Fruit fly (Drosophila melanogaster) whole organism, embryonic: ENCODE data around the gene CG4957.

Experiments
- Atf-2 ChIP-seq: fragments of 200-800 bp; sonication (Bioruptor generic); optimal IDR thresholded peaks from 2 replicates; lab custom pipeline; 2016; ENCODE audit warnings: missing biosample characterization, missing genetic modification characterization
- BEAF-32 ChIP-seq: fragments of 200-800 bp; sonication (Bioruptor generic); optimal IDR thresholded peaks from 3 replicates; lab custom pipeline; 2017; ENCODE audit warnings: missing biosample characterization, missing genetic modification characterization, mild to moderate bottlenecking, moderate library complexity, missing genetic modification reagents
- CG10366 ChIP-seq: fragments of 200-800 bp; sonication (Bioruptor generic); IDR thresholded peaks from 2 replicates; pipeline ENCODE4 v1.3.6; 2022; ENCODE audit warnings: missing biosample characterization, missing genetic modification characterization
- CG11504 ChIP-seq: fragments of 200-800 bp; sonication (Bioruptor generic); optimal IDR thresholded peaks from 3 replicates; lab custom pipeline; 2019; ENCODE audit warnings: missing biosample characterization, mild to moderate bottlenecking, missing genetic modification characterization, moderate library complexity
- CG12071 ChIP-seq: fragments of 200-800 bp; sonication (Bioruptor generic); optimal IDR thresholded peaks from 3 replicates; lab custom pipeline; 2018; ENCODE audit warnings: missing biosample characterization, mild to moderate bottlenecking, missing genetic modification characterization
- CG1529 ChIP-seq: fragments of 200-800 bp; sonication (Bioruptor generic); optimal IDR thresholded peaks from 3 replicates; lab custom pipeline; 2018; ENCODE audit warnings: missing biosample characterization, missing genetic modification characterization
- CG16813 ChIP-seq: fragments of 200-800 bp; sonication (Bioruptor generic); IDR thresholded peaks from 3 replicates; pipeline ENCODE4 v1.3.6; 2022; ENCODE audit warnings: missing biosample characterization, missing genetic modification characterization; ENCODE audit not compliant: partially characterized antibody
- CG18262 ChIP-seq: fragments of 200-800 bp; optimal IDR thresholded peaks from 3 replicates; lab custom pipeline; 2019; ENCODE audit warnings: missing biosample characterization, mild to moderate bottlenecking, missing genetic modification characterization, moderate library complexity
- CG3995 ChIP-seq: fragments of 200-800 bp; sonication (Bioruptor generic); optimal IDR thresholded peaks from 3 replicates; lab custom pipeline; 2016; ENCODE audit warnings: missing biosample characterization, missing genetic modification characterization
- CG4282 ChIP-seq: fragments of 200-800 bp; sonication (Bioruptor generic); optimal IDR thresholded peaks from 2 replicates; lab custom pipeline; 2016; ENCODE audit warnings: missing biosample characterization, missing genetic modification characterization
- CG4707 ChIP-seq: fragments of 200-800 bp; sonication (Bioruptor generic); optimal IDR thresholded peaks from 2 replicates; lab custom pipeline; 2018; ENCODE audit warnings: missing biosample characterization, mild to moderate bottlenecking, missing genetic modification characterization, moderate library complexity
- CG4730 ChIP-seq: fragments of 200-800 bp; sonication (Bioruptor generic); IDR thresholded peaks from 2 replicates; pipeline ENCODE4 v1.3.6; 2022; ENCODE audit warnings: missing biosample characterization, missing genetic modification characterization
- CG5180 ChIP-seq: fragments of 200-800 bp; sonication (Bioruptor generic); optimal IDR thresholded peaks from 3 replicates; lab custom pipeline; 2017; ENCODE audit warnings: missing biosample characterization, missing genetic modification characterization, mild to moderate bottlenecking, moderate library complexity, missing genetic modification reagents
- CG5245 ChIP-seq: fragments of 200-800 bp; sonication (Bioruptor generic); optimal IDR thresholded peaks from 3 replicates; lab custom pipeline; 2016; ENCODE audit warnings: missing biosample characterization, missing genetic modification characterization
- CG7963 ChIP-seq: fragments of 200-800 bp; sonication (Bioruptor generic); IDR thresholded peaks from 3 replicates; pipeline ENCODE4 v1.3.6; 2022; ENCODE audit warnings: missing biosample characterization, missing genetic modification characterization; ENCODE audit not compliant: partially characterized antibody
- CG8089 ChIP-seq: fragments of 200-800 bp; sonication (Bioruptor generic); optimal IDR thresholded peaks from 3 replicates; lab custom pipeline; 2016; ENCODE audit warnings: missing biosample characterization, missing genetic modification characterization
- CG9215 ChIP-seq: fragments of 200-800 bp; sonication (Bioruptor generic); IDR thresholded peaks from 2 replicates; pipeline ENCODE4 v1.3.6; 2022; ENCODE audit warnings: missing biosample characterization, missing genetic modification characterization
- CG9932 ChIP-seq: fragments of 200-800 bp; sonication (Bioruptor generic); IDR thresholded peaks from 2 replicates; pipeline ENCODE4 v1.3.6; 2022; ENCODE audit warnings: missing biosample characterization, missing genetic modification characterization
- Dek ChIP-seq: fragments of 200-800 bp; sonication (Bioruptor generic); optimal IDR thresholded peaks from 3 replicates; lab custom pipeline; 2019; ENCODE audit warnings: missing biosample characterization, mild to moderate bottlenecking, missing genetic modification characterization, moderate library complexity
- Dfd ChIP-seq, 2 experiments: fragments of >200 bp; optimal IDR thresholded peaks; 2 replicates each; lab custom pipeline; 2017; ENCODE audit warnings: missing biosample characterization in 2 of 2, missing genetic modification characterization in 2 of 2
- Dref ChIP-seq: fragments of 200-800 bp; sonication (Bioruptor generic); IDR thresholded peaks from 2 replicates; pipeline ENCODE4 v1.3.6; 2022; ENCODE audit warnings: missing biosample characterization, missing genetic modification characterization
- Fer1 ChIP-seq: fragments of 200-800 bp; sonication (Bioruptor generic); optimal IDR thresholded peaks from 2 replicates; lab custom pipeline; 2017; ENCODE audit warnings: missing biosample characterization, mild to moderate bottlenecking, missing genetic modification characterization
- HLH54F ChIP-seq: fragments of 200-800 bp; sonication (Bioruptor generic); optimal IDR thresholded peaks from 3 replicates; lab custom pipeline; 2016; ENCODE audit warnings: missing biosample characterization, missing genetic modification characterization
- Jarid2 ChIP-seq: fragments of 200-800 bp; sonication (Bioruptor generic); optimal IDR thresholded peaks from 3 replicates; lab custom pipeline; 2017; ENCODE audit warnings: mild to moderate bottlenecking, missing biosample characterization, missing genetic modification reagents, missing genetic modification characterization
- Med ChIP-seq: fragments of 200-800 bp; sonication (Bioruptor generic); peaks from one replicate; lab custom pipeline; 2016; ENCODE audit warnings: missing biosample characterization, missing genetic modification characterization, mild to moderate bottlenecking, inconsistent platforms, moderate library complexity
- Mes4 ChIP-seq: fragments of 200-800 bp; sonication (Bioruptor generic); optimal IDR thresholded peaks from 2 replicates; lab custom pipeline; 2016; ENCODE audit warnings: missing biosample characterization, missing genetic modification characterization
- NK7.1 ChIP-seq: fragments of 200-800 bp; sonication (Bioruptor generic); optimal IDR thresholded peaks from 3 replicates; lab custom pipeline; 2016; ENCODE audit warnings: missing biosample characterization, missing genetic modification characterization
- Optix ChIP-seq: fragments of 200-800 bp; sonication (Bioruptor generic); IDR thresholded peaks from 3 replicates; pipeline ENCODE4 v1.3.6; 2022; ENCODE audit warnings: missing biosample characterization, missing genetic modification characterization
- Sin3A ChIP-seq: fragments of >200 bp; optimal IDR thresholded peaks from 2 replicates; lab custom pipeline; 2018
- Stat92E ChIP-seq, 3 experiments: fragments of >200 bp in 2 of 3; fragments of 200-800 bp in 1 of 3; sonication (Bioruptor generic) in 1 of 3; optimal IDR thresholded peaks; 2 replicates each; lab custom pipeline; 2017 to 2019; ENCODE audit warnings: missing biosample characterization in 3 of 3, missing genetic modification characterization in 3 of 3, mild to moderate bottlenecking in 1 of 3, moderate library complexity in 1 of 3
- Taf1 ChIP-seq: fragments of 200-800 bp; sonication (Bioruptor generic); IDR thresholded peaks from 2 replicates; pipeline ENCODE4 v1.3.6; 2022; ENCODE audit warnings: missing biosample characterization, missing genetic modification characterization
- ab ChIP-seq: fragments of 200-800 bp; sonication (Bioruptor generic); optimal IDR thresholded peaks from 2 replicates; lab custom pipeline; 2016; ENCODE audit warnings: missing biosample characterization, missing genetic modification characterization
- al ChIP-seq: fragments of 200-800 bp; sonication (Bioruptor generic); IDR thresholded peaks from 2 replicates; pipeline ENCODE4 v1.3.6; 2022; ENCODE audit warnings: missing biosample characterization, missing genetic modification characterization
- ase ChIP-seq: fragments of 200-800 bp; sonication (Bioruptor generic); IDR thresholded peaks from 3 replicates; pipeline ENCODE4 v1.3.6; 2022; ENCODE audit warnings: missing biosample characterization, missing genetic modification characterization
- chn ChIP-seq: fragments of 200-800 bp; sonication (Bioruptor generic); optimal IDR thresholded peaks from 2 replicates; lab custom pipeline; 2016; ENCODE audit warnings: missing biosample characterization, missing genetic modification characterization
- crp ChIP-seq, 2 experiments: fragments of 200-800 bp; sonication (Bioruptor generic); optimal IDR thresholded peaks; 2 replicates in 1 of 2; 3 replicates in 1 of 2; lab custom pipeline; 2017; ENCODE audit warnings: missing biosample characterization in 2 of 2, missing genetic modification characterization in 2 of 2, mild to moderate bottlenecking in 1 of 2, moderate library complexity in 1 of 2
- danr ChIP-seq: fragments of 200-800 bp; sonication (Bioruptor generic); IDR thresholded peaks from 2 replicates; pipeline ENCODE4 v1.3.6; 2022; ENCODE audit warnings: missing biosample characterization, missing genetic modification characterization
- gem ChIP-seq: fragments of 200-800 bp; sonication (Bioruptor generic); optimal IDR thresholded peaks from 2 replicates; lab custom pipeline; 2019; ENCODE audit warnings: missing biosample characterization, mild to moderate bottlenecking, missing genetic modification characterization, moderate library complexity
- kah ChIP-seq: fragments of 200-800 bp; sonication (Bioruptor generic); optimal IDR thresholded peaks from 2 replicates; lab custom pipeline; 2018; ENCODE audit warnings: missing biosample characterization, mild to moderate bottlenecking, missing genetic modification characterization
- lab ChIP-seq: fragments of 200-800 bp; sonication (Bioruptor generic); optimal IDR thresholded peaks from 3 replicates; lab custom pipeline; 2017; ENCODE audit warnings: missing biosample characterization, missing genetic modification characterization, mild to moderate bottlenecking, moderate library complexity, missing genetic modification reagents
- mirr ChIP-seq: fragments of 200-800 bp; sonication (Bioruptor generic); optimal IDR thresholded peaks from 3 replicates; lab custom pipeline; 2018; ENCODE audit warnings: missing biosample characterization, mild to moderate bottlenecking, missing genetic modification characterization
- pho ChIP-seq: fragments of 200-800 bp; sonication (Bioruptor generic); optimal IDR thresholded peaks from 2 replicates; lab custom pipeline; 2016; ENCODE audit warnings: missing biosample characterization, missing genetic modification characterization
- ro ChIP-seq: fragments of 200-800 bp; sonication (Bioruptor generic); IDR thresholded peaks from 2 replicates; pipeline ENCODE4 v1.3.6; 2022; ENCODE audit warnings: missing biosample characterization, missing genetic modification characterization
- seq ChIP-seq: fragments of 200-800 bp; sonication (Bioruptor generic); IDR thresholded peaks from 2 replicates; pipeline ENCODE4 v1.3.6; 2022; ENCODE audit warnings: missing biosample characterization, missing genetic modification characterization
- sug ChIP-seq: fragments of 200-800 bp; optimal IDR thresholded peaks from 2 replicates; lab custom pipeline; 2019; ENCODE audit warnings: missing biosample characterization, mild to moderate bottlenecking, missing genetic modification characterization, moderate library complexity
- tin ChIP-seq: fragments of 200-800 bp; sonication (Bioruptor generic); optimal IDR thresholded peaks from 3 replicates; lab custom pipeline; 2016; ENCODE audit warnings: missing biosample characterization, missing genetic modification characterization
- toy ChIP-seq: fragments of 200-800 bp; sonication (Bioruptor generic); IDR thresholded peaks from 2 replicates; pipeline ENCODE4 v1.3.6; 2022; ENCODE audit warnings: missing biosample characterization, missing genetic modification characterization
- ttk ChIP-seq: fragments of 200-800 bp; sonication (Bioruptor generic); IDR thresholded peaks from 2 replicates; pipeline ENCODE4 v2.1.2; 2022; ENCODE audit warnings: missing biosample characterization, missing genetic modification characterization
- tx ChIP-seq: fragments of 200-800 bp; sonication (Bioruptor generic); optimal IDR thresholded peaks from 2 replicates; lab custom pipeline; 2016; ENCODE audit warnings: missing biosample characterization, missing genetic modification characterization
- zen ChIP-seq: fragments of 200-800 bp; sonication (Bioruptor generic); optimal IDR thresholded peaks from 3 replicates; lab custom pipeline; 2018; ENCODE audit warnings: missing biosample characterization, mild to moderate bottlenecking, missing genetic modification characterization, moderate library complexity

CG4957 gene

dm6 chr2L:10260750-10261493, 7.8 kb upstream of the CG4957 start, which contains the start of gene Pten (continued):
- peak; percentile 94 for TF ChIP-seq Med
- no peak for TF ChIP-seq mirr
- TF ChIP-seq CG7963 (GFP tag; lab: Robert Waterston, UW) = peak; percentile 90
- no peak for TF ChIP-seq toy (GFP tag; lab: Robert Waterston, UW)
- no peak for TF ChIP-seq CG5180 (GFP tag; lab: Kevin White, UChicago)
- TF ChIP-seq CG11504 (tag; lab: Kevin White, UChicago) = no peak
- TF ChIP-seq CG16813 = peak; percentile 92
- no peak for TF ChIP-seq CG9215 (GFP tag; lab: Robert Waterston, UW)
- TF ChIP-seq Dref (GFP tag; lab: Robert Waterston, UW) = peak; percentile 97
- no peak for TF ChIP-seq Sin3A (lab: Kevin White, UChicago)
- TF ChIP-seq Dek (tag; lab: Kevin White, UChicago) = no peak
- no peak for TF ChIP-seq CG12071
- peak; percentile 52 for TF ChIP-seq Atf-2 (GFP tag; lab: Kevin White, UChicago)
- peak; percentile 73 for TF ChIP-seq chn
- TF ChIP-seq CG4730 (GFP tag; lab: Robert Waterston, UW) = no peak
- peak; percentile 51 for TF ChIP-seq HLH54F (GFP tag; lab: Kevin White, UChicago)
- no peak for TF ChIP-seq CG4282
- no peak for TF ChIP-seq Optix (GFP tag; lab: Robert Waterston, UW)
- no peak for TF ChIP-seq lab (GFP tag; lab: Kevin White, UChicago)
- TF ChIP-seq Dfd (GFP tag; optimal IDR thresholded peaks at IDR 0.05; lab: Kevin White, UChicago) = no peak
- TF ChIP-seq ttk (GFP tag; lab: Robert Waterston, UW) = no peak
- TF ChIP-seq CG1529 (GFP tag; lab: Kevin White, UChicago) = peak; percentile 5
- TF ChIP-seq crp (GFP tag; optimal IDR thresholded peaks at IDR 0.05; lab: Kevin White, UChicago) = peak in 1 of 2 experiments; percentile 15
- peak; percentile 64 for TF ChIP-seq tx (GFP tag; lab: Kevin White, UChicago)
- no peak for TF ChIP-seq ab
- TF ChIP-seq NK7.1 = peak; percentile 39
- no peak for TF ChIP-seq danr (GFP tag; lab: Robert Waterston, UW)
- peak; percentile 77 for TF ChIP-seq zen (tag; lab: Kevin White, UChicago)
- no peak for TF ChIP-seq Stat92E (GFP tag; optimal IDR thresholded peaks at IDR 0.05; lab: Kevin White, UChicago)
- 0 out of 2 replicates have a peak, but pooled peaks have one; percentile 18 for TF ChIP-seq Taf1 (GFP tag; lab: Robert Waterston, UW)
- TF ChIP-seq ase = no peak; the same call in 2 of the 3 replicates
- no peak for TF ChIP-seq Jarid2 (GFP tag; lab: Kevin White, UChicago)
- no peak for TF ChIP-seq CG9932 (GFP tag; lab: Robert Waterston, UW)
- peak; percentile 54 for TF ChIP-seq CG10366
- TF ChIP-seq gem (tag; lab: Kevin White, UChicago) = peak; percentile 80
- TF ChIP-seq CG5245 (GFP tag; lab: Kevin White, UChicago) = peak; percentile 60
- TF ChIP-seq tin (GFP tag; lab: Kevin White, UChicago) = peak; percentile 50
- TF ChIP-seq Fer1 (GFP tag; lab: Kevin White, UChicago) = peak; percentile 55
- TF ChIP-seq ro (GFP tag; lab: Robert Waterston, UW) = no peak
- 0 out of 2 replicates have a peak, but pooled peaks have one; percentile 35 for TF ChIP-seq seq (GFP tag; lab: Robert Waterston, UW)
- peak; percentile 10 for TF ChIP-seq CG8089
- peak; percentile 64 for TF ChIP-seq pho (GFP tag; lab: Kevin White, UChicago)
- TF ChIP-seq kah (GFP tag; lab: Kevin White, UChicago) = peak; percentile 83
- TF ChIP-seq sug = peak; percentile 57
- no peak; the same call in 1 of the 2 replicates for TF ChIP-seq al (GFP tag; lab: Robert Waterston, UW)
- peak; percentile 88 for TF ChIP-seq BEAF-32 (GFP tag; lab: Kevin White, UChicago)
- TF ChIP-seq Mes4 (GFP tag; lab: Kevin White, UChicago) = peak; percentile 57
- peak; percentile 84 for TF ChIP-seq CG18262 (tag; lab: Kevin White, UChicago)
- peak; percentile 5 for TF ChIP-seq CG3995 (GFP tag; lab: Kevin White, UChicago)
- peak; percentile 61 for TF ChIP-seq CG4707
